Fruit fly (Drosophila melanogaster) whole organism: ENCODE data around the gene CG2854.

Source experiments
- pan ChIP-seq: fragments of >200 bp; optimal IDR thresholded peaks from 2 replicates; lab custom pipeline; 2017
- psq ChIP-seq: fragments of >200 bp; optimal IDR thresholded peaks from 2 replicates; lab custom pipeline; 2017

- TF ChIP-seq psq (lab: Kevin White, UChicago) (no peak), pan (lab: Kevin White, UChicago) (no peak)
These were observed 4.9 kb upstream of the CG2854 start for dm6 chrX:2321900-2322555.
